Fruit fly (Drosophila melanogaster) whole organism, embryonic: ENCODE measurements around the gene CG17121.

Experiments
- ATbp ChIP-seq: fragments of 200-800 bp; sonication (Bioruptor generic); optimal IDR thresholded peaks from 2 replicates; lab custom pipeline; 2017; ENCODE audit warnings: missing biosample characterization, mild to moderate bottlenecking, missing genetic modification characterization, missing genetic modification reagents
- CG11696 ChIP-seq: fragments of 200-800 bp; sonication (Bioruptor generic); IDR thresholded peaks from 2 replicates; pipeline ENCODE4 v1.3.6; 2022; ENCODE audit warnings: missing biosample characterization, missing genetic modification characterization
- CG13424 ChIP-seq: fragments of 200-800 bp; sonication (Bioruptor generic); optimal IDR thresholded peaks from 2 replicates; lab custom pipeline; 2019; ENCODE audit warnings: missing biosample characterization, mild to moderate bottlenecking, missing genetic modification characterization, moderate library complexity
- CG14667 ChIP-seq: fragments of 200-800 bp; sonication (Bioruptor generic); IDR thresholded peaks from 2 replicates; pipeline ENCODE4 v1.3.6; 2022; ENCODE audit warnings: missing biosample characterization, missing genetic modification characterization
- CG15269 ChIP-seq: fragments of 200-800 bp; sonication (Bioruptor generic); optimal IDR thresholded peaks from 2 replicates; lab custom pipeline; 2018; ENCODE audit warnings: missing biosample characterization, mild to moderate bottlenecking, missing genetic modification characterization, moderate library complexity
- CG1603 ChIP-seq: fragments of 200-800 bp; sonication (Bioruptor generic); optimal IDR thresholded peaks from 2 replicates; lab custom pipeline; 2019; ENCODE audit warnings: missing biosample characterization, mild to moderate bottlenecking, missing genetic modification characterization, moderate library complexity
- CG16813 ChIP-seq: fragments of 200-800 bp; sonication (Bioruptor generic); IDR thresholded peaks from 3 replicates; pipeline ENCODE4 v1.3.6; 2022; ENCODE audit warnings: missing biosample characterization, missing genetic modification characterization; ENCODE audit not compliant: partially characterized antibody
- CG17568 ChIP-seq: fragments of 200-800 bp; sonication (Bioruptor generic); optimal IDR thresholded peaks from 2 replicates; lab custom pipeline; 2018; ENCODE audit warnings: missing biosample characterization, mild to moderate bottlenecking, missing genetic modification characterization, moderate library complexity
- CG18011 ChIP-seq: fragments of 200-800 bp; sonication (Bioruptor generic); optimal IDR thresholded peaks from 2 replicates; lab custom pipeline; 2017; ENCODE audit warnings: missing biosample characterization, missing genetic modification characterization, mild to moderate bottlenecking, moderate library complexity, missing genotype
- CG2875 ChIP-seq: fragments of 200-800 bp; sonication (Bioruptor generic); optimal IDR thresholded peaks from 2 replicates; lab custom pipeline; 2017; ENCODE audit warnings: missing biosample characterization, mild to moderate bottlenecking, missing genetic modification characterization, missing genetic modification reagents
- CG31365 ChIP-seq: fragments of 200-800 bp; sonication (Bioruptor generic); optimal IDR thresholded peaks from 2 replicates; lab custom pipeline; 2018; ENCODE audit warnings: missing biosample characterization, mild to moderate bottlenecking, missing genetic modification characterization
- CG3281 ChIP-seq: fragments of 200-800 bp; sonication (Bioruptor generic); optimal IDR thresholded peaks from 3 replicates; lab custom pipeline; 2017; ENCODE audit warnings: missing biosample characterization, mild to moderate bottlenecking, missing genetic modification characterization
- CG3847 ChIP-seq: fragments of 200-800 bp; sonication (Bioruptor generic); IDR thresholded peaks from 2 replicates; pipeline ENCODE4 v1.3.6; 2022; ENCODE audit warnings: missing biosample characterization, missing genetic modification characterization
- CG6175 ChIP-seq: fragments of 200-800 bp; sonication (Bioruptor generic); IDR thresholded peaks from 3 replicates; pipeline ENCODE4 v1.3.6; 2022; ENCODE audit warnings: missing biosample characterization, missing genetic modification characterization
- CkIIα-i1 ChIP-seq: fragments of 200-800 bp; sonication (Bioruptor generic); IDR thresholded peaks from 2 replicates; pipeline ENCODE4 v1.3.6; 2022; ENCODE audit warnings: missing biosample characterization, missing genetic modification characterization
- D ChIP-seq, 2 experiments: fragments of 200-800 bp in 1 of 2; fragments of >200 bp in 1 of 2; sonication (Bioruptor generic) in 1 of 2; optimal IDR thresholded peaks; 2 replicates in 1 of 2; 3 replicates in 1 of 2; lab custom pipeline; 2017; ENCODE audit warnings: mild to moderate bottlenecking in 1 of 2, missing biosample characterization in 1 of 2, missing genetic modification characterization in 1 of 2, missing genetic modification reagents in 1 of 2
- Dfd ChIP-seq, 2 experiments: fragments of >200 bp; optimal IDR thresholded peaks; 2 replicates each; lab custom pipeline; 2017; ENCODE audit warnings: missing biosample characterization in 2 of 2, missing genetic modification characterization in 2 of 2
- Dip3 ChIP-seq: fragments of 200-800 bp; sonication (Bioruptor generic); optimal IDR thresholded peaks from 3 replicates; lab custom pipeline; 2016; ENCODE audit warnings: missing biosample characterization, missing genetic modification characterization
- Eip74EF ChIP-seq, 2 experiments: fragments of 200-800 bp in 1 of 2; fragments of >200 bp in 1 of 2; sonication (Bioruptor generic) in 1 of 2; optimal IDR thresholded peaks; 2 replicates each; lab custom pipeline; 2017 to 2019; ENCODE audit warnings: missing biosample characterization in 2 of 2, missing genetic modification characterization in 2 of 2, mild to moderate bottlenecking in 1 of 2, moderate library complexity in 1 of 2
- Hmr ChIP-seq: fragments of 200-800 bp; sonication (Bioruptor generic); optimal IDR thresholded peaks from 3 replicates; lab custom pipeline; 2017; ENCODE audit warnings: mild to moderate bottlenecking, missing biosample characterization, missing genetic modification reagents, missing genetic modification characterization
- MBD-R2 ChIP-seq: fragments of 200-800 bp; sonication (Bioruptor generic); IDR thresholded peaks from 2 replicates; pipeline ENCODE4 v1.3.6; 2022; ENCODE audit warnings: missing biosample characterization, missing genetic modification characterization
- MTF-1 ChIP-seq: fragments of 200-800 bp; sonication (Bioruptor generic); optimal IDR thresholded peaks from 2 replicates; lab custom pipeline; 2018; ENCODE audit warnings: missing biosample characterization, mild to moderate bottlenecking, missing genetic modification characterization, borderline replicate concordance
- Med ChIP-seq: fragments of 200-800 bp; sonication (Bioruptor generic); peaks from one replicate; lab custom pipeline; 2016; ENCODE audit warnings: missing biosample characterization, missing genetic modification characterization, mild to moderate bottlenecking, inconsistent platforms, moderate library complexity
- NC2α ChIP-seq: fragments of 200-800 bp; sonication (Bioruptor generic); optimal IDR thresholded peaks from 2 replicates; lab custom pipeline; 2016; ENCODE audit warnings: missing biosample characterization, missing genetic modification characterization
- Rfx ChIP-seq: fragments of 200-800 bp; sonication (Bioruptor generic); IDR thresholded peaks from 2 replicates; pipeline ENCODE4 v1.3.6; 2022; ENCODE audit warnings: missing biosample characterization, missing genetic modification characterization
- Tbp ChIP-seq: fragments of >200 bp; optimal IDR thresholded peaks from 2 replicates; lab custom pipeline; 2018; ENCODE audit warnings: missing biosample characterization, missing genetic modification characterization
- Trl ChIP-seq, 3 experiments: fragments of >200 bp in 2 of 3; fragments of 200-800 bp in 1 of 3; sonication (Bioruptor generic) in 1 of 3; optimal IDR thresholded peaks; 2 replicates in 1 of 3; 3 replicates in 2 of 3; lab custom pipeline; 2016 to 2017; ENCODE audit warnings: missing biosample characterization in 1 of 3, missing genetic modification characterization in 1 of 3
- Vsx1 ChIP-seq: fragments of 200-800 bp; sonication (Bioruptor generic); optimal IDR thresholded peaks from 2 replicates; lab custom pipeline; 2017; ENCODE audit warnings: missing biosample characterization, mild to moderate bottlenecking, missing genetic modification characterization, missing genetic modification reagents
- cas ChIP-seq: fragments of 200-800 bp; sonication (Bioruptor generic); IDR thresholded peaks from 2 replicates; pipeline ENCODE4 v1.3.6; 2022; ENCODE audit warnings: missing biosample characterization, missing genetic modification characterization
- ci ChIP-seq: fragments of 200-800 bp; sonication (Bioruptor generic); IDR thresholded peaks from 3 replicates; pipeline ENCODE4 v1.3.6; 2022; ENCODE audit warnings: missing biosample characterization, missing genetic modification characterization
- en ChIP-seq: fragments of 200-800 bp; sonication (Bioruptor generic); optimal IDR thresholded peaks from 2 replicates; lab custom pipeline; 2016; ENCODE audit warnings: missing biosample characterization, missing genetic modification characterization
- gem ChIP-seq: fragments of 200-800 bp; sonication (Bioruptor generic); optimal IDR thresholded peaks from 2 replicates; lab custom pipeline; 2019; ENCODE audit warnings: missing biosample characterization, mild to moderate bottlenecking, missing genetic modification characterization, moderate library complexity
- grn ChIP-seq: fragments of 200-800 bp; sonication (Bioruptor generic); optimal IDR thresholded peaks from 3 replicates; lab custom pipeline; 2017; ENCODE audit warnings: missing biosample characterization, missing genetic modification characterization
- hbn ChIP-seq: fragments of 200-800 bp; sonication (Bioruptor generic); IDR thresholded peaks from 2 replicates; pipeline ENCODE4 v1.3.6; 2022; ENCODE audit warnings: missing biosample characterization, missing genetic modification characterization; ENCODE audit not compliant: partially characterized antibody
- lov ChIP-seq, 2 experiments: fragments of 200-800 bp in 1 of 2; fragments of >200 bp in 1 of 2; sonication (Bioruptor generic) in 1 of 2; IDR thresholded peaks in 1 of 2; optimal IDR thresholded peaks in 1 of 2; 2 replicates in 1 of 2; 3 replicates in 1 of 2; pipeline versions ENCODE4 v1.3.6 to Lab custom; 2017 to 2022; ENCODE audit warnings: missing biosample characterization in 1 of 2, missing genetic modification characterization in 1 of 2
- mirr ChIP-seq: fragments of 200-800 bp; sonication (Bioruptor generic); optimal IDR thresholded peaks from 3 replicates; lab custom pipeline; 2018; ENCODE audit warnings: missing biosample characterization, mild to moderate bottlenecking, missing genetic modification characterization
- org-1 ChIP-seq: fragments of 200-800 bp; sonication (Bioruptor generic); optimal IDR thresholded peaks from 2 replicates; lab custom pipeline; 2017; ENCODE audit warnings: missing biosample characterization, missing genetic modification characterization
- schlank ChIP-seq: fragments of 200-800 bp; sonication (Bioruptor generic); optimal IDR thresholded peaks from 2 replicates; lab custom pipeline; 2018; ENCODE audit warnings: missing biosample characterization, mild to moderate bottlenecking, missing genetic modification characterization
- sens ChIP-seq: fragments of 200-800 bp; sonication (Bioruptor generic); peaks from one replicate; lab custom pipeline; 2016; ENCODE audit warnings: missing biosample characterization, missing genetic modification characterization
- ssp ChIP-seq: fragments of 200-800 bp; sonication (Bioruptor generic); IDR thresholded peaks from 2 replicates; pipeline ENCODE4 v1.3.6; 2022; ENCODE audit warnings: missing biosample characterization, missing genetic modification characterization
- stwl ChIP-seq: fragments of 200-800 bp; sonication (Bioruptor generic); optimal IDR thresholded peaks from 3 replicates; lab custom pipeline; 2018; ENCODE audit warnings: missing biosample characterization, mild to moderate bottlenecking, missing genetic modification characterization, moderate library complexity
- sug ChIP-seq: fragments of 200-800 bp; optimal IDR thresholded peaks from 2 replicates; lab custom pipeline; 2019; ENCODE audit warnings: missing biosample characterization, mild to moderate bottlenecking, missing genetic modification characterization, moderate library complexity
- unpg ChIP-seq: fragments of 200-800 bp; sonication (Bioruptor generic); optimal IDR thresholded peaks from 3 replicates; lab custom pipeline; 2018; ENCODE audit warnings: missing biosample characterization, mild to moderate bottlenecking, missing genetic modification characterization, moderate library complexity
- wek ChIP-seq: fragments of 200-800 bp; sonication (Bioruptor generic); optimal IDR thresholded peaks from 3 replicates; lab custom pipeline; 2018; ENCODE audit warnings: missing biosample characterization, mild to moderate bottlenecking, missing genetic modification characterization, moderate library complexity

CG17121 gene

dm6 chr3R:23026652-23027427, 21.2 kb downstream of the CG17121 start, which contains the start of gene lmd (continued):
- no peak for TF ChIP-seq org-1 (GFP tag; lab: Kevin White, UChicago)
- peak; percentile 58; the same call in 1 of the 3 replicates for TF ChIP-seq CG6175 (GFP tag; lab: Robert Waterston, UW)
- TF ChIP-seq sug (tag; lab: Kevin White, UChicago): no peak
- TF ChIP-seq MTF-1 (GFP tag; lab: Kevin White, UChicago): no peak
- TF ChIP-seq CkIIα-i1 (GFP tag; lab: Robert Waterston, UW): no peak

- peak; percentile 84 for TF ChIP-seq CG31365
- peak; percentile 45 for TF ChIP-seq wek (GFP tag; lab: Kevin White, UChicago)
- peak; percentile 6 for TF ChIP-seq stwl (tag; lab: Kevin White, UChicago)
- peak; percentile 25; the same call in 1 of the 3 replicates for TF ChIP-seq ci (GFP tag; lab: Robert Waterston, UW)
- peak; percentile 26; the same call in 1 of the 2 replicates for TF ChIP-seq MBD-R2
- TF ChIP-seq CG3847 (GFP tag; lab: Robert Waterston, UW): 0 out of 2 replicates have a peak, but pooled peaks have one; percentile 7
- TF ChIP-seq MTF-1 (GFP tag; lab: Kevin White, UChicago): peak; percentile 4
- TF ChIP-seq hbn (GFP tag; lab: Robert Waterston, UW): no peak
- TF ChIP-seq CG16813 (GFP tag; lab: Robert Waterston, UW): 0 out of 3 replicates have a peak, but pooled peaks have one; percentile 16
- peak; percentile 43 for TF ChIP-seq ATbp (GFP tag; lab: Kevin White, UChicago)
- TF ChIP-seq CG17568: no peak
- TF ChIP-seq Dfd (GFP tag; optimal IDR thresholded peaks at IDR 0.05; lab: Kevin White, UChicago): peak in 1 of 2 experiments; percentile 4
- no peak for TF ChIP-seq gem (tag; lab: Kevin White, UChicago)
- TF ChIP-seq CG1603 (tag; lab: Kevin White, UChicago): peak; percentile 19
- TF ChIP-seq CG18011 (GFP tag; lab: Kevin White, UChicago): no peak
- TF ChIP-seq CG13424 (tag; lab: Kevin White, UChicago): peak; percentile 3
- TF ChIP-seq CG11696 (GFP tag; lab: Robert Waterston, UW): 0 out of 2 replicates have a peak, but pooled peaks have one; percentile 32
- peak; percentile 74 for TF ChIP-seq Vsx1
- TF ChIP-seq CG15269 (tag; lab: Kevin White, UChicago): peak; percentile 32
- no peak for TF ChIP-seq Tbp (GFP tag; lab: Kevin White, UChicago)
- TF ChIP-seq grn: peak; percentile 56
- TF ChIP-seq Eip74EF (GFP tag; optimal IDR thresholded peaks at IDR 0.05; lab: Kevin White, UChicago): peak in 1 of 2 experiments; percentile 52
- TF ChIP-seq schlank: peak; percentile 30
- no peak for TF ChIP-seq NC2α (GFP tag; lab: Kevin White, UChicago)
- TF ChIP-seq CG3281: no peak
- TF ChIP-seq CG14667: no peak
- TF ChIP-seq ssp: no peak
- no peak for TF ChIP-seq CG2875 (GFP tag; lab: Kevin White, UChicago)
- TF ChIP-seq mirr (GFP tag; lab: Kevin White, UChicago): peak; percentile 35
- TF ChIP-seq sens (GFP tag; lab: Kevin White, UChicago): peak; percentile 72
- no peak for TF ChIP-seq Dip3 (GFP tag; lab: Kevin White, UChicago)
- TF ChIP-seq en (GFP tag; lab: Kevin White, UChicago): no peak
- peak; percentile 29 for TF ChIP-seq unpg (GFP tag; lab: Kevin White, UChicago)
- no peak for TF ChIP-seq D (optimal IDR thresholded peaks at IDR 0.05; lab: Kevin White, UChicago)
- TF ChIP-seq D (GFP tag; optimal IDR thresholded peaks at IDR 0.05; lab: Kevin White, UChicago): no peak
- peak; percentile 33 for TF ChIP-seq Hmr (GFP tag; lab: Kevin White, UChicago)
- peak; percentile 72 for TF ChIP-seq Med (GFP tag; lab: Kevin White, UChicago)
- no peak for TF ChIP-seq cas (GFP tag; lab: Robert Waterston, UW)
- no peak for TF ChIP-seq Trl (optimal IDR thresholded peaks at IDR 0.05; lab: Kevin White, UChicago)
- TF ChIP-seq Trl (GFP tag; optimal IDR thresholded peaks at IDR 0.05; lab: Kevin White, UChicago): no peak
- TF ChIP-seq Rfx (GFP tag; lab: Robert Waterston, UW): peak; percentile 43; the same call in 1 of the 2 replicates
- TF ChIP-seq lov (optimal IDR thresholded peaks at IDR 0.05; lab: Kevin White, UChicago): no peak
- no peak for TF ChIP-seq lov (GFP tag; IDR thresholded peaks at IDR 0.05; lab: Robert Waterston, UW)
Observed at dm6 chr3R:23013482-23013881, 34.5 kb downstream of the CG17121 start.
